Worm (Caenorhabditis elegans): ENCODE results near the gene col-149.

The col-149 gene

ce11 chrV:10256050-10256449 is 36.6 kb downstream of the col-149 start, which contains the start of gene nhr-232 (continued):
- TF ChIP-seq pha-4 (GFP tag; IDR thresholded peaks at IDR 0.05) = no peak
- TF ChIP-seq pha-4 (tag; optimal IDR thresholded peaks at IDR 0.05) = peak; percentile 14
- no peak for TF ChIP-seq nhr-11 (tag; optimal IDR thresholded peaks at IDR 0.05)

- TF ChIP-seq lin-29 (GFP tag; IDR thresholded peaks at IDR 0.05) (no peak), unc-39 (tag; optimal IDR thresholded peaks at IDR 0.05) (no peak), lir-3 (tag; optimal IDR thresholded peaks at IDR 0.05) (no peak), F37D6.2 (tag; optimal IDR thresholded peaks at IDR 0.05) (no peak), daf-16 (GFP tag; optimal IDR thresholded peaks at IDR 0.05) (no peak), daf-16 (tag; optimal IDR thresholded peaks at IDR 0.05) (peak; percentile 64), ceh-44 (GFP tag; IDR thresholded peaks at IDR 0.05) (no peak), lin-39 (tag; optimal IDR thresholded peaks at IDR 0.05) (no peak), hlh-30 (tag; optimal IDR thresholded peaks at IDR 0.05; ENCODE audit: insufficient read depth) (no peak), pha-4 (GFP tag; IDR thresholded peaks at IDR 0.05) (no peak), pha-4 (tag; optimal IDR thresholded peaks at IDR 0.05) (peak; percentile 68), T20F7.1 (GFP tag; optimal IDR thresholded peaks at IDR 0.05) (no peak), unc-62 (GFP tag; optimal IDR thresholded peaks at IDR 0.05 in 1 of 2) (no peak), unc-62 (tag; optimal IDR thresholded peaks at IDR 0.05) (no peak), F10B5.3 (tag; optimal IDR thresholded peaks at IDR 0.05) (no peak), zfp-2 (tag; optimal IDR thresholded peaks at IDR 0.05) (no peak), ceh-62 (tag; optimal IDR thresholded peaks at IDR 0.05) (no peak), lsy-2 (tag; optimal IDR thresholded peaks at IDR 0.05) (no peak), mes-2 (tag; optimal IDR thresholded peaks at IDR 0.05; ENCODE audit: poor library complexity, severe bottlenecking) (no peak), Y105C5A.15 (GFP tag; IDR thresholded peaks at IDR 0.05) (no peak), zip-2 (tag; optimal IDR thresholded peaks at IDR 0.05) (peak; percentile 94), F44E2.7 (GFP tag; IDR thresholded peaks at IDR 0.05) (no peak), dmd-9 (GFP tag; IDR thresholded peaks at IDR 0.05) (no peak), spr-3 (GFP tag; optimal IDR thresholded peaks at IDR 0.05) (no peak), fkh-10 (GFP tag; optimal IDR thresholded peaks at IDR 0.05) (no peak), ceh-20 (GFP tag; IDR thresholded peaks at IDR 0.05) (no peak), rbr-2 (tag; optimal IDR thresholded peaks at IDR 0.05) (no peak), mdt-29 (GFP tag; IDR thresholded peaks at IDR 0.05) (no peak), nhr-28 (tag; optimal IDR thresholded peaks at IDR 0.05) (peak; percentile 37), egl-43 (GFP tag; IDR thresholded peaks at IDR 0.05) (no peak), ceh-28 (tag; optimal IDR thresholded peaks at IDR 0.05) (no peak), nhr-25 (tag; optimal IDR thresholded peaks at IDR 0.05; ENCODE audit: borderline replicate concordance, insufficient read depth) (no peak), mdl-1 (tag; optimal IDR thresholded peaks at IDR 0.05) (no peak), nhr-10 (tag; optimal IDR thresholded peaks at IDR 0.05) (no peak), snpc-4 (tag; optimal IDR thresholded peaks at IDR 0.05) (no peak), pqm-1 (tag; optimal IDR thresholded peaks at IDR 0.05) (peak; percentile 12), ces-1 (GFP tag; optimal IDR thresholded peaks at IDR 0.05) (no peak), jun-1 (tag; optimal IDR thresholded peaks at IDR 0.05) (no peak), ctbp-1 (GFP tag; IDR thresholded peaks at IDR 0.05) (no peak), nhr-102 (tag; optimal IDR thresholded peaks at IDR 0.05) (no peak), hmg-1.1 (GFP tag; IDR thresholded peaks at IDR 0.05) (no peak), duxl-1 (tag; optimal IDR thresholded peaks at IDR 0.05; ENCODE audit: poor library complexity) (no peak), ama-1 (optimal IDR thresholded peaks at IDR 0.05) (peak; percentile 59), dve-1 (tag; optimal IDR thresholded peaks at IDR 0.05; ENCODE audit: insufficient read depth) (peak; percentile 58), ceh-82 (tag; optimal IDR thresholded peaks at IDR 0.05) (no peak), fos-1 (tag; optimal IDR thresholded peaks at IDR 0.05) (no peak)
These were observed 37.6 kb downstream of the col-149 start, which contains the start of gene rop-1 for ce11 chrV:10255005-10255472. TSS of gene rop-1 (minus strand) at chrV:10255055.
